Worm (Caenorhabditis elegans) whole organism, L4 larva: ENCODE data around the gene ceh-19.

ENCODE experiments used
- ama-1 ChIP-seq: fragments of 150-350 bp; optimal IDR thresholded peaks from 2 replicates; lab custom pipeline; 2014; ENCODE audit warnings: inconsistent platforms, mixed read lengths
- ceh-28 ChIP-seq: fragments of 150-350 bp; optimal IDR thresholded peaks from 2 replicates; lab custom pipeline; 2014; ENCODE audit warnings: missing biosample characterization, missing genetic modification reagents, missing genetic modification characterization
- ces-1 ChIP-seq: fragments of 150-350 bp; sonication (generic microtip); optimal IDR thresholded peaks from 4 replicates; lab custom pipeline; 2014; ENCODE audit warnings: missing biosample characterization, missing genetic modification reagents, missing genetic modification characterization
- lin-13 ChIP-seq: fragments of 150-350 bp; optimal IDR thresholded peaks from 2 replicates; lab custom pipeline; 2014; ENCODE audit warnings: missing biosample characterization, missing genetic modification reagents, missing genetic modification characterization
- mxl-2 ChIP-seq: fragments of 200-800 bp; sonication (Bioruptor generic); conservative IDR thresholded peaks from 2 replicates; pipeline ENCODE4 v1.3.6; 2022; ENCODE audit warnings: missing genetic modification reagents, missing genetic modification characterization, missing compliant biosample characterization
- nhr-102 ChIP-seq: sonication (generic microtip); optimal IDR thresholded peaks from 2 replicates; lab custom pipeline; 2016; ENCODE audit warnings: mild to moderate bottlenecking, missing genetic modification characterization, moderate library complexity, missing compliant biosample characterization
- nhr-11 ChIP-seq: fragments of 150-350 bp; optimal IDR thresholded peaks from 2 replicates; lab custom pipeline; 2014; ENCODE audit warnings: missing biosample characterization, missing genetic modification characterization
- nhr-25 ChIP-seq: sonication (generic microtip); optimal IDR thresholded peaks from 2 replicates; lab custom pipeline; 2017; ENCODE audit warnings: missing genetic modification characterization, mild to moderate bottlenecking, missing compliant biosample characterization, antibody characterized with exemption, moderate library complexity, borderline replicate concordance; ENCODE audit not compliant: insufficient read depth
- snpc-4 ChIP-seq: fragments of 150-350 bp; optimal IDR thresholded peaks from 2 replicates; lab custom pipeline; 2014; ENCODE audit warnings: missing biosample characterization, missing genetic modification characterization
- zip-2 ChIP-seq: fragments of 150-350 bp; optimal IDR thresholded peaks from 2 replicates; lab custom pipeline; 2014; ENCODE audit warnings: missing biosample characterization, missing genetic modification characterization

DNA sequence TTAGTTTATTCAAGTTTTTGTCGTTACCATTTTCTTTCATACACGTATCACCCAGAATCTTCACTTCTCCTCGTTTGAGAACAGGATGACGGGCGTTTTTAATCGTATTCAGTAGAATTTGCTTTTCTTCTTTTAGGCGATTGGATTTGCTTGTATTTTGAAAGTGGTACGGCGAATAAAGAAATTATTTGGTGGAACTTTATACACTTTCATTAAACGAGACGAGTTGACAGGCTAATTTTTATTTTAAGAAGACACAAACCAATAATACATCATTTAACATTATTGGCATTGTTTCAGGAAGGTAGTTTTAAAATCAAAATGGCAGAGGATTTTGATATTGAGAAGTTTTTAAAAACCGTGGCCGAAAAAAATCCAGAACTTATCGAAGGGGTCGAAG is 40.8 kb downstream of the ceh-19 start, which contains the start of gene C49H3.4:
- TF ChIP-seq ama-1 (lab: Kevin White, UChicago) (peak; percentile 38), zip-2 (no peak), mxl-2 (GFP tag; lab: Robert Waterston, UW) (no peak), nhr-25 (tag; lab: Kevin White, UChicago) (no peak), ceh-28 (tag; lab: Kevin White, UChicago) (no peak), nhr-102 (tag; lab: Kevin White, UChicago) (no peak), lin-13 (GFP tag; lab: Kevin White, UChicago) (no peak), nhr-11 (tag; lab: Kevin White, UChicago) (no peak), snpc-4 (tag; lab: Kevin White, UChicago) (no peak), ces-1 (GFP tag; lab: Kevin White, UChicago) (no peak)
